Worm (Caenorhabditis elegans) whole organism, dauer: ENCODE measurements around the gene F28H7.7.

Source experiments
- unc-62 ChIP-seq: sonication (generic microtip); optimal IDR thresholded peaks from 2 replicates; lab custom pipeline; 2017; ENCODE audit warnings: missing biosample characterization, missing genetic modification reagents, missing genetic modification characterization

The F28H7.7 gene

DNA sequence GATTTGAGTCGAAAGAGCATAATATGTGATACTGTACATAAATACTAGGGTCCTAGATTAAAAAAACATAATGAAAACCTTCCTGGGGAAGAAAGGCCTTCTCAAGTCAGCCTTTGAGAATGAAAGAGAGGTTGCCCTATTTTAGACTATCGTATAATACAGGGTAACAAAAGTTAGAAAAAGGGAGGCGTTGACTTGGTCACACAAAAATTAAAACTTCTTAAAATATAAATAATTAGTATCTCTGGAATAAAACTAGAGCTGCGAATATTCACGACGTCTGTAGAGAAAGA lies 41.4 kb downstream of the F28H7.7 start:
- TF ChIP-seq unc-62 (GFP tag; lab: Kevin White, UChicago) = no peak

DNA sequence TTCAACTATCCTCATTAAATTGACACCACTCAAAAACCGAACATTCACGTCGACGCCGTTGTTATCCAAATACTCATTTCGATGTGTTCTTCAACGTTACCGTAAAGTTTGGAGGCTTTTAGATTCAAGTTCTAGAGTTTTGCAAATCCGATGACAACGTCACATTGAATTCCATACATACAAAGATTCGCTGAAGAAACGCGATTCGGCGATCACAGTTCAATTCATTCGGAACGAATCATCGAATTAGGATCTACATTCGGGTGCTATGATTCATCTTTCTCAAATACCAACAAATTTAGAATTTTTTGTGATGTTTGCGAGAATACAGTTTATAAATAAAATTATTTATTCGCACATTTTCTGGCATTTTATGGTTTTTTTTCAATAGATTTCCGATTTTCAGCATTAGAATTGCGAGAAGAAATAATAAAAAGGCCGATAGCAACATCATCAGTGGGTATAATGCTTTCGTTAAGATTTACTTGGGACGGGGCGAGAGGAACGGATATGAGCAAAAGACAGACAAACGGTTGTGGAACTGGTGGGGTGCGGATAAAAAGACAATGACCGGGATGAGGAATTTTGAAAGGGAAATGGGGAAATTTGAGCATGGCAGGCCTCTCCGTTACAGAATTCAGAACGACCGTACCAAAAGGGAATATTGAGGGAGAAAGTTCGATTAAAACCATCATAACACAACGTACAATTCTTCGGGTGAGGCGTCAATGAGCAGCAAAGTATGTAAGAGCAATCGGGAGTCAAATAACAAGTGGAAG lies 41.9 kb downstream of the F28H7.7 start:
- no peak for TF ChIP-seq unc-62 (GFP tag; lab: Kevin White, UChicago)

DNA sequence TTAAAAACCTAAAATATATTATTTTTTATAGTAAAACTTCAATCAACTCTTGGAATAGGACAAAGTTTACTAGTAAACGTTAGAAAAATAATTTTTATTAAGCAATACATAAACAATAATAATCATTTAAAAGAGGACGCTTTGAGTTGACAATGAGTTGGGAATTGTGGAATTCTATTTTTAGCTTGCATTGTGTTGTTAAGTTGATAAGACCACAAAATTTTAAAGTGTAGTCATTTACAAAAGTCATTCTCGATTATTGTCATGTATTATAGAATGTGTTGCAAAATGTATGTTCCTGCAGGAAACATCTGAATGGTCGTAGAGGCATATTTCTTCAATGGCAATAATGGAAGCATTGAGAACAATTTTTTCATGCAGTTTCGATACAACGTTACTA lies 42.9 kb downstream of the F28H7.7 start:
- TF ChIP-seq unc-62 (GFP tag; lab: Kevin White, UChicago) = no peak

ce11 chrV:10709385-10709784 lies 44.6 kb downstream of the F28H7.7 start:
- no peak for TF ChIP-seq unc-62 (GFP tag; lab: Kevin White, UChicago)

- no peak for TF ChIP-seq unc-62 (GFP tag; lab: Kevin White, UChicago)
These were observed 45.6 kb downstream of the F28H7.7 start for ce11 chrV:10708346-10708745.

- TF ChIP-seq unc-62 (GFP tag; lab: Kevin White, UChicago) = no peak
These were observed 51.0 kb downstream of the F28H7.7 start for ce11 chrV:10702910-10703309.

ce11 chrV:10702249-10702648 lies 51.7 kb downstream of the F28H7.7 start, which contains the start of gene pph-1:
pph-1 (plus strand) TSS chrV:10702549.
- TF ChIP-seq unc-62 (GFP tag; lab: Kevin White, UChicago) = no peak
